Worm (Caenorhabditis elegans) whole organism, L4 larva: ENCODE measurements around the gene unc-42.

Experiments used
- D1046.2 ChIP-seq: fragments of 200-800 bp; sonication (Bioruptor generic); IDR thresholded peaks from 2 replicates; pipeline ENCODE4 v1.3.6; 2022; ENCODE audit warnings: missing genetic modification characterization, missing compliant biosample characterization
- F26F4.8 ChIP-seq: fragments of 200-800 bp; sonication (Bioruptor generic); conservative IDR thresholded peaks from 2 replicates; pipeline ENCODE4 v1.3.6; 2022; ENCODE audit warnings: missing genetic modification characterization, missing compliant biosample characterization
- F37D6.2 ChIP-seq: sonication (generic microtip); optimal IDR thresholded peaks from 2 replicates; lab custom pipeline; 2016; ENCODE audit warnings: mild to moderate bottlenecking, missing genetic modification characterization, missing compliant biosample characterization
- R02D3.7 ChIP-seq: fragments of 150-350 bp; sonication (generic microtip); optimal IDR thresholded peaks from 3 replicates; lab custom pipeline; 2014; ENCODE audit warnings: missing biosample characterization, missing genetic modification characterization
- T20F7.1 ChIP-seq: fragments of 200-800 bp; sonication (Bioruptor generic); optimal IDR thresholded peaks from 2 replicates; lab custom pipeline; 2018; ENCODE audit warnings: mild to moderate bottlenecking, missing genetic modification characterization, missing compliant biosample characterization
- T26A8.4 ChIP-seq: fragments of 200-800 bp; sonication (Bioruptor generic); IDR thresholded peaks from 2 replicates; pipeline ENCODE4 v1.3.6; 2022; ENCODE audit warnings: missing genetic modification characterization, missing compliant biosample characterization
- Y105C5A.15 ChIP-seq: fragments of 200-800 bp; sonication (Bioruptor generic); IDR thresholded peaks from 2 replicates; pipeline ENCODE4 v1.3.6; 2022; ENCODE audit warnings: missing genetic modification characterization, missing compliant biosample characterization
- Y5F2A.4 ChIP-seq: fragments of 200-800 bp; sonication (Bioruptor generic); optimal IDR thresholded peaks from 2 replicates; lab custom pipeline; 2018; ENCODE audit warnings: mild to moderate bottlenecking, missing genetic modification characterization, missing compliant biosample characterization
- Y75B8A.6 ChIP-seq: fragments of 200-800 bp; sonication (Bioruptor generic); IDR thresholded peaks from 2 replicates; pipeline ENCODE4 v1.3.6; 2022; ENCODE audit warnings: missing genetic modification reagents, missing genetic modification characterization, missing compliant biosample characterization
- ZK337.2 ChIP-seq: fragments of 200-800 bp; sonication (Bioruptor generic); IDR thresholded peaks from 2 replicates; pipeline ENCODE4 v1.3.6; 2022; ENCODE audit warnings: missing genetic modification reagents, missing genetic modification characterization, missing compliant biosample characterization
- ZK546.5 ChIP-seq, 2 experiments: sonication (generic microtip); optimal IDR thresholded peaks; 2 replicates each; lab custom pipeline; 2017; ENCODE audit warnings: missing biosample characterization in 2 of 2, missing genetic modification characterization in 2 of 2
- aha-1 ChIP-seq: fragments of 150-350 bp; peaks from one replicate; lab custom pipeline; 2014; ENCODE audit warnings: missing biosample characterization, missing genetic modification characterization
- ama-1 ChIP-seq: fragments of 150-350 bp; optimal IDR thresholded peaks from 2 replicates; lab custom pipeline; 2014; ENCODE audit warnings: inconsistent platforms, mixed read lengths
- ceh-32 ChIP-seq: sonication (generic microtip); optimal IDR thresholded peaks from 2 replicates; lab custom pipeline; 2016; ENCODE audit warnings: mild to moderate bottlenecking, missing genetic modification characterization, missing compliant biosample characterization; ENCODE audit not compliant: poor library complexity
- ces-1 ChIP-seq: fragments of 150-350 bp; sonication (generic microtip); optimal IDR thresholded peaks from 4 replicates; lab custom pipeline; 2014; ENCODE audit warnings: missing biosample characterization, missing genetic modification reagents, missing genetic modification characterization
- dmd-8 ChIP-seq: fragments of 200-800 bp; sonication (Bioruptor generic); IDR thresholded peaks from 2 replicates; pipeline ENCODE4 v1.3.6; 2022; ENCODE audit warnings: missing genetic modification characterization, missing compliant biosample characterization
- egl-43 ChIP-seq: fragments of 200-800 bp; sonication (Bioruptor generic); IDR thresholded peaks from 2 replicates; pipeline ENCODE4 v1.3.6; 2022; ENCODE audit warnings: missing genetic modification reagents, missing genetic modification characterization, missing compliant biosample characterization
- fos-1 ChIP-seq: fragments of 150-350 bp; optimal IDR thresholded peaks from 2 replicates; lab custom pipeline; 2014; ENCODE audit warnings: missing biosample characterization, missing genetic modification characterization
- hlh-30 ChIP-seq: sonication (generic microtip); optimal IDR thresholded peaks from 2 replicates; lab custom pipeline; 2017; ENCODE audit warnings: antibody characterized with exemption, mild to moderate bottlenecking, missing genetic modification characterization, missing compliant biosample characterization; ENCODE audit not compliant: insufficient read depth
- jun-1 ChIP-seq: fragments of 150-350 bp; optimal IDR thresholded peaks from 2 replicates; lab custom pipeline; 2014; ENCODE audit warnings: missing biosample characterization, missing genetic modification reagents, missing genetic modification characterization
- lim-7 ChIP-seq: fragments of 200-800 bp; sonication (Bioruptor generic); IDR thresholded peaks from 2 replicates; pipeline ENCODE4 v1.3.6; 2022; ENCODE audit warnings: missing genetic modification characterization, missing compliant biosample characterization
- lin-1 ChIP-seq: fragments of 200-800 bp; sonication (Bioruptor generic); IDR thresholded peaks from 2 replicates; pipeline ENCODE4 v1.3.6; 2022; ENCODE audit warnings: missing genetic modification reagents, missing genetic modification characterization, missing compliant biosample characterization
- lin-13 ChIP-seq: fragments of 150-350 bp; optimal IDR thresholded peaks from 2 replicates; lab custom pipeline; 2014; ENCODE audit warnings: missing biosample characterization, missing genetic modification reagents, missing genetic modification characterization
- lin-15B ChIP-seq: fragments of 150-350 bp; sonication (generic microtip); optimal IDR thresholded peaks from 3 replicates; lab custom pipeline; 2014; ENCODE audit warnings: missing biosample characterization, missing genetic modification characterization
- lin-38 ChIP-seq: fragments of 200-800 bp; sonication (Bioruptor generic); IDR thresholded peaks from 2 replicates; pipeline ENCODE4 v1.3.6; 2022; ENCODE audit warnings: missing genetic modification reagents, missing genetic modification characterization, missing compliant biosample characterization
- lsy-2 ChIP-seq, 2 experiments: fragments of 150-350 bp in 1 of 2; sonication (generic microtip) in 1 of 2; optimal IDR thresholded peaks; 2 replicates each; lab custom pipeline; 2014 to 2017; ENCODE audit warnings: missing biosample characterization in 2 of 2, missing genetic modification characterization in 2 of 2
- madf-9 ChIP-seq: fragments of 200-800 bp; sonication (Bioruptor generic); conservative IDR thresholded peaks from 2 replicates; pipeline ENCODE4 v1.3.6; 2022; ENCODE audit warnings: missing genetic modification reagents, missing genetic modification characterization, missing compliant biosample characterization
- mdt-29 ChIP-seq: fragments of 200-800 bp; sonication (Bioruptor generic); IDR thresholded peaks from 2 replicates; pipeline ENCODE4 v1.3.6; 2022; ENCODE audit warnings: missing genetic modification reagents, missing genetic modification characterization, missing compliant biosample characterization
- mes-2 ChIP-seq: sonication (generic microtip); optimal IDR thresholded peaks from 2 replicates; lab custom pipeline; 2016; ENCODE audit warnings: missing genotype, mild to moderate bottlenecking, missing genetic modification characterization, missing compliant biosample characterization; ENCODE audit not compliant: poor library complexity, severe bottlenecking
- mxl-2 ChIP-seq: fragments of 200-800 bp; sonication (Bioruptor generic); conservative IDR thresholded peaks from 2 replicates; pipeline ENCODE4 v1.3.6; 2022; ENCODE audit warnings: missing genetic modification reagents, missing genetic modification characterization, missing compliant biosample characterization
- mxl-3 ChIP-seq: fragments of 200-800 bp; sonication (Bioruptor generic); optimal IDR thresholded peaks from 2 replicates; lab custom pipeline; 2018; ENCODE audit warnings: mild to moderate bottlenecking, missing genetic modification characterization, missing compliant biosample characterization
- nhr-11 ChIP-seq: fragments of 150-350 bp; optimal IDR thresholded peaks from 2 replicates; lab custom pipeline; 2014; ENCODE audit warnings: missing biosample characterization, missing genetic modification characterization
- nhr-42 ChIP-seq: fragments of 200-800 bp; sonication (Bioruptor generic); IDR thresholded peaks from 2 replicates; pipeline ENCODE4 v1.3.6; 2022; ENCODE audit warnings: missing genetic modification characterization, missing compliant biosample characterization
- nhr-6 ChIP-seq: fragments of 150-350 bp; optimal IDR thresholded peaks from 2 replicates; lab custom pipeline; 2014; ENCODE audit warnings: missing biosample characterization, missing genetic modification characterization
- nhr-77 ChIP-seq: fragments of 150-350 bp; optimal IDR thresholded peaks from 2 replicates; lab custom pipeline; 2014; ENCODE audit warnings: missing biosample characterization, missing genetic modification characterization
- saeg-2 ChIP-seq: fragments of 200-800 bp; sonication (Bioruptor generic); IDR thresholded peaks from 2 replicates; pipeline ENCODE4 v1.3.6; 2022; ENCODE audit warnings: missing genetic modification reagents, missing genetic modification characterization, missing compliant biosample characterization
- spr-1 ChIP-seq: sonication (generic microtip); optimal IDR thresholded peaks from 2 replicates; lab custom pipeline; 2016; ENCODE audit warnings: mild to moderate bottlenecking, missing genetic modification characterization, missing compliant biosample characterization
- unc-130 ChIP-seq: sonication (generic microtip); optimal IDR thresholded peaks from 2 replicates; lab custom pipeline; 2016; ENCODE audit warnings: missing genetic modification reagents, missing genetic modification characterization, missing compliant biosample characterization
- unc-62 ChIP-seq, 3 experiments: fragments of 150-350 bp in 1 of 3; sonication (generic microtip); optimal IDR thresholded peaks in 2 of 3; peaks in 1 of 3; 1 replicate in 1 of 3; 2 replicates in 2 of 3; lab custom pipeline; 2014 to 2017; ENCODE audit warnings: missing biosample characterization in 3 of 3, missing genetic modification characterization in 3 of 3, missing genetic modification reagents in 3 of 3, missing genotype in 1 of 3
- vab-7 ChIP-seq: fragments of 200-800 bp; sonication (Bioruptor generic); IDR thresholded peaks from 2 replicates; pipeline ENCODE4 v1.3.6; 2022; ENCODE audit warnings: missing genetic modification reagents, missing genetic modification characterization, missing compliant biosample characterization
- zip-11 ChIP-seq: fragments of 200-800 bp; sonication (Bioruptor generic); IDR thresholded peaks from 2 replicates; pipeline ENCODE4 v1.3.6; 2022; ENCODE audit warnings: missing genetic modification characterization, missing compliant biosample characterization

The unc-42 gene

ce11 chrV:9733920-9734454 is 35.2 kb downstream of the unc-42 start, which contains the start of gene cal-7 (continued):
- no peak for TF ChIP-seq mdt-29 (GFP tag; lab: Robert Waterston, UW)
- TF ChIP-seq Y75B8A.6, result no peak
- no peak for TF ChIP-seq fos-1
- no peak for TF ChIP-seq lin-13
- TF ChIP-seq dmd-8 (GFP tag; lab: Robert Waterston, UW), result no peak
- TF ChIP-seq D1046.2 (GFP tag; lab: Robert Waterston, UW), result no peak
- peak; percentile 2 for TF ChIP-seq nhr-77 (tag; lab: Kevin White, UChicago)
- TF ChIP-seq F26F4.8 (GFP tag; lab: Robert Waterston, UW), result no peak
- no peak for TF ChIP-seq lin-1
- TF ChIP-seq spr-1 (tag; lab: Kevin White, UChicago), result no peak
- no peak for TF ChIP-seq Y105C5A.15 (GFP tag; lab: Robert Waterston, UW)
- no peak for TF ChIP-seq R02D3.7
- TF ChIP-seq vab-7, result no peak
- no peak for TF ChIP-seq nhr-6 (tag; lab: Kevin White, UChicago)
- no peak for TF ChIP-seq nhr-11 (tag; lab: Kevin White, UChicago)
- TF ChIP-seq T26A8.4 (GFP tag; lab: Robert Waterston, UW), result peak; percentile 70
- no peak for TF ChIP-seq ZK337.2
- no peak for TF ChIP-seq ZK546.5 (tag; optimal IDR thresholded peaks at IDR 0.05; lab: Kevin White, UChicago)
- TF ChIP-seq lin-15B, result no peak
- TF ChIP-seq hlh-30 (tag; lab: Kevin White, UChicago), result peak; percentile 3
- TF ChIP-seq, all 104 proteins: peak for 20

DNA sequence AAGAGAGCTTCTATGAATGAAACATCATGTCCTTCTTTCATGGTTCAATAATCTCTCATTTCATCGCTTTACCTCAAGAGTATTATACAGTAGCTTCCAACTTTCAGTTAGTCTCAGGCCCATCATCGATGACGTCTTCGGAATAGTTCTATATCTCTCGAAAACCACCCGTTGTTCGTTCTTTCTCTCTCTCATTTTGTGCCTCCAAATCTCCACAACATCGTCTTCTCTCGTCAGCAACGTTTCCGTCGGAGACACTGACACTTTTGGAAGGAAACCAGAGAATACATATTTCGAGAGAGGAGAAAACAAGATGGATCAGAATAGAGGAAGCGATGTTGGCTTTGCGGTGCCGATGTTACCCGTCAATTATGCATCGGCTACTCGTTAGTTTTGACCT is 37.3 kb downstream of the unc-42 start:
- TF ChIP-seq ces-1 (GFP tag; lab: Kevin White, UChicago) (no peak), jun-1 (tag; lab: Kevin White, UChicago) (no peak), lim-7 (GFP tag; lab: Robert Waterston, UW) (0 out of 2 replicates have a peak, but pooled peaks have one; percentile 5), nhr-42 (GFP tag; lab: Robert Waterston, UW) (no peak), mxl-3 (GFP tag; lab: Kevin White, UChicago) (no peak), mxl-2 (GFP tag; lab: Robert Waterston, UW) (no peak), egl-43 (GFP tag; lab: Robert Waterston, UW) (peak; percentile 70), madf-9 (GFP tag; lab: Robert Waterston, UW) (no peak), Y105C5A.15 (GFP tag; lab: Robert Waterston, UW) (0 out of 2 replicates have a peak, but pooled peaks have one; percentile 3), saeg-2 (GFP tag; lab: Robert Waterston, UW) (0 out of 2 replicates have a peak, but pooled peaks have one; percentile 17), zip-11 (GFP tag; lab: Robert Waterston, UW) (no peak), lin-38 (no peak; the same call in 1 of the 2 replicates), Y5F2A.4 (GFP tag; lab: Kevin White, UChicago) (peak; percentile 41), F37D6.2 (tag; lab: Kevin White, UChicago) (no peak), T20F7.1 (GFP tag; lab: Kevin White, UChicago) (no peak), aha-1 (tag; lab: Kevin White, UChicago) (peak; percentile 80), unc-62 (GFP tag; optimal IDR thresholded peaks at IDR 0.05 in 1 of 2; lab: Kevin White, UChicago) (peak in 1 of 2 experiments; percentile 78), unc-62 (tag; optimal IDR thresholded peaks at IDR 0.05; lab: Kevin White, UChicago) (no peak), dmd-8 (GFP tag; lab: Robert Waterston, UW) (peak; percentile 49; the same call in 1 of the 2 replicates), vab-7 (peak; percentile 66; the same call in 1 of the 2 replicates), Y75B8A.6 (no peak), fos-1 (no peak), ceh-32 (no peak), lsy-2 (tag; optimal IDR thresholded peaks at IDR 0.05; lab: Kevin White, UChicago) (peak; percentile 33 to 35), unc-130 (GFP tag; lab: Kevin White, UChicago) (no peak), ama-1 (lab: Kevin White, UChicago) (peak; percentile 43), mes-2 (tag; lab: Kevin White, UChicago) (peak; percentile 47), mdt-29 (GFP tag; lab: Robert Waterston, UW) (peak; percentile 54)
